Fruit fly (Drosophila melanogaster) whole organism, prepupa: ENCODE results near the gene CG15306.

Experiments used
- Blimp-1 ChIP-seq: fragments of 200-800 bp; sonication (Bioruptor generic); optimal IDR thresholded peaks from 3 replicates; lab custom pipeline; 2017; ENCODE audit warnings: missing biosample characterization, missing genetic modification characterization, mild to moderate bottlenecking, moderate library complexity, missing genetic modification reagents
- CG16779 ChIP-seq: fragments of 200-800 bp; sonication (Bioruptor generic); optimal IDR thresholded peaks from 3 replicates; lab custom pipeline; 2017; ENCODE audit warnings: missing biosample characterization, mild to moderate bottlenecking, missing genetic modification characterization
- CG34406 ChIP-seq: fragments of 200-800 bp; sonication (Bioruptor generic); optimal IDR thresholded peaks from 3 replicates; lab custom pipeline; 2016; ENCODE audit warnings: missing biosample characterization, missing genetic modification characterization
- CG6854 ChIP-seq: fragments of 200-800 bp; sonication (Bioruptor generic); optimal IDR thresholded peaks from 2 replicates; lab custom pipeline; 2017; ENCODE audit warnings: missing biosample characterization, mild to moderate bottlenecking, missing genetic modification characterization
- CG8119 ChIP-seq: fragments of 200-800 bp; sonication (Bioruptor generic); IDR thresholded peaks from 3 replicates; pipeline ENCODE4 v1.3.6; 2022; ENCODE audit warnings: missing biosample characterization, missing genetic modification characterization
- CG8319 ChIP-seq: fragments of 200-800 bp; sonication (Bioruptor generic); optimal IDR thresholded peaks from 3 replicates; lab custom pipeline; 2016; ENCODE audit warnings: missing biosample characterization, missing genetic modification characterization
- Eip78C ChIP-seq: fragments of 200-800 bp; sonication (Bioruptor generic); peaks from one replicate; lab custom pipeline; 2016; ENCODE audit warnings: missing biosample characterization, missing genetic modification characterization
- Ets96B ChIP-seq: fragments of 200-800 bp; optimal IDR thresholded peaks from 2 replicates; lab custom pipeline; 2019; ENCODE audit warnings: missing biosample characterization, mild to moderate bottlenecking, missing genetic modification characterization, moderate library complexity
- Hr39 ChIP-seq: fragments of 200-800 bp; sonication (Bioruptor generic); optimal IDR thresholded peaks from 2 replicates; lab custom pipeline; 2016; ENCODE audit warnings: missing biosample characterization, missing genetic modification characterization
- OdsH ChIP-seq: fragments of 200-800 bp; sonication (Bioruptor generic); optimal IDR thresholded peaks from 3 replicates; lab custom pipeline; 2016; ENCODE audit warnings: missing biosample characterization, missing genetic modification characterization
- esn ChIP-seq: fragments of 200-800 bp; sonication (Bioruptor generic); optimal IDR thresholded peaks from 2 replicates; lab custom pipeline; 2016; ENCODE audit warnings: missing biosample characterization, mild to moderate bottlenecking, missing genetic modification characterization, moderate library complexity
- ss ChIP-seq, 2 experiments: fragments of 200-800 bp; sonication (Bioruptor generic); optimal IDR thresholded peaks; 2 replicates in 1 of 2; 3 replicates in 1 of 2; lab custom pipeline; 2017 to 2018; ENCODE audit warnings: mild to moderate bottlenecking in 2 of 2, missing biosample characterization in 2 of 2, missing genetic modification characterization in 2 of 2, moderate library complexity in 1 of 2
- topi ChIP-seq: fragments of 200-800 bp; sonication (Bioruptor generic); optimal IDR thresholded peaks from 3 replicates; lab custom pipeline; 2016; ENCODE audit warnings: missing biosample characterization, missing genetic modification characterization

DNA sequence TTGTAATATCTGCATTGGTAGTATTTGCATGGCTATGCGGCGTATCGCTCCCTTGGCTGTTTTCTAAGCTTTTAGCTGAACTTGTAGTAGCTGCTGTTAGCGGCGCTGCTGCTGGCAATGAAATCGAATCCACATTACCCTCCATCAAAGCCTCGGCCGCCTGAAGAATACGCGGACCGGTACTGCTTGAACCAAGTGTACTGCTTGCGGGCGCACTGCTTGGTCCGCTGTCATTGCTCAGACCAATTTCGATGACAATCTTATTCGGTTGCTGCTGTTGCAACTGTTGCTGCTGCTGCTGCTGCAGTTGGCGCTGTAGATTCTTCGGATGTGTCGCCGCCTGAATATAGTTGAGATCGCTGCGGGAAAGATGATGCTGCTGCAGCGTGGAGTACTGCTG lies 23.7 kb downstream of the CG15306 start:
- TF ChIP-seq Blimp-1 (no peak), CG8319 (GFP tag; lab: Kevin White, UChicago) (no peak), CG16779 (no peak), Hr39 (no peak), CG34406 (no peak), topi (GFP tag; lab: Kevin White, UChicago) (no peak), Eip78C (no peak), Ets96B (tag; lab: Kevin White, UChicago) (no peak), ss (GFP tag; optimal IDR thresholded peaks at IDR 0.05; lab: Kevin White, UChicago) (no peak), OdsH (GFP tag; lab: Kevin White, UChicago) (no peak), CG8119 (no peak), CG6854 (GFP tag; lab: Kevin White, UChicago) (no peak), esn (GFP tag; lab: Kevin White, UChicago) (no peak)
